Worm (Caenorhabditis elegans): ENCODE data around the gene fbxb-82.
A peak's percentile ranks its signal among the peaks of the same experiment; 100 is the strongest.

Gene fbxb-82

DNA sequence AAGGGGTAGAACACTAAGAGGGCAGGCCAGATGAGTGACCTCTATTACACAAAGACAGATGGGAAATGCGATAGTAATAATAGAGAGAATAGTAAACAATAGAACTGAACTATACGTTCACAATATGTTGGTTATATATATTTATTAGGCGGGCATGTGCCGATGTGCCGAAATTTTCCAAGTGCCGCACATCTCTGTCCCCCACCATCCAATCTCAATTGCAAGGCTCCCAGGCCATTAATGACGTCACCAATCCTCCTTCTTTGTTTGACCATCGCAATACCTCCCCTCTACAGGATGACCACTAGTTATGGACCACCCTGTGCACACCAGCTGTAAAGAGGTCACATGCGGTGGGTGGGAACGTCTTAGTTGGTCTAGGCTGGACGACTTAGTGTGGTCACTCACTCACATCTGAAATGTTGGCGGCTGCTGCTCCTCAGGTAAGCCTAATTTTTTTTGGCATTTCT is 36.1 kb upstream of the fbxb-82 start, which contains the start of gene F40G9.6:
Gene F40G9.6 (plus strand): TSS at position 420 of the 470 bp plus-strand sequence.
- TF ChIP-seq ref-2 (tag; optimal IDR thresholded peaks at IDR 0.05) (peak; percentile 38), tbx-2 (tag; optimal IDR thresholded peaks at IDR 0.05) (peak; percentile 13), pag-3 (tag; optimal IDR thresholded peaks at IDR 0.05; ENCODE audit: borderline replicate concordance) (no peak), ceh-34 (tag; optimal IDR thresholded peaks at IDR 0.05) (peak; percentile 13), hlh-30 (tag; optimal IDR thresholded peaks at IDR 0.05; ENCODE audit: insufficient read depth) (peak; percentile 25), sox-2 (GFP tag; IDR thresholded peaks at IDR 0.05) (peak; percentile 51), madf-2 (tag; optimal IDR thresholded peaks at IDR 0.05) (no peak)

DNA sequence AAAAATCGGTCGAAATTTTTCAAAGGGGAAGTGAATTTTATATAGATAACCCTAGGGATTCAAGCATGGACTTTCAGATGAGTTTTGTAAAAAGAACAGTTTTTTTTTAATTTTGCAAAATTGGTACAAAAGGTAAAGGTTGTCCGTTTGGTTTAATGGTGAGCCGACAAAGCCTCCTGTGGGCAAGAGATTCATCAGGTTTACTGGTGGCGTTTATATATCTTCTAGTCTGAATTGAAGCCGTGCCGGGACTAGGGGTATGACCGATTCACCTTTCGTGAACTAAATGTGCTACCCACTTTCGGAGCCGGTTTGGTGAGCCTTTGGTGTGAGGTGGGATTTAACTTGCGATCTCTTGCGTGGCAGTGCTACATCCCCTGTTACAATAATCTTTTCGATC is 35.1 kb upstream of the fbxb-82 start:
- TF ChIP-seq madf-2 (tag; optimal IDR thresholded peaks at IDR 0.05) (peak; percentile 23), ceh-6 (GFP tag; optimal IDR thresholded peaks at IDR 0.05) (no peak), pha-4 (tag; optimal IDR thresholded peaks at IDR 0.05) (no peak), ceh-14 (tag; optimal IDR thresholded peaks at IDR 0.05) (no peak)

- TF ChIP-seq K09A11.1 (tag; optimal IDR thresholded peaks at IDR 0.05; ENCODE audit: insufficient read depth) (no peak), sox-4 (tag; optimal IDR thresholded peaks at IDR 0.05) (no peak), mec-3 (tag; optimal IDR thresholded peaks at IDR 0.05; ENCODE audit: borderline replicate concordance) (no peak)
Measured at ce11 chrIII:177715-178114, 34.7 kb upstream of the fbxb-82 start, which contains the start of gene F40G9.14. Gene F40G9.14 (minus strand): TSS chrIII:177815.

- TF ChIP-seq fax-1 (tag; optimal IDR thresholded peaks at IDR 0.05): no peak
Measured at ce11 chrIII:175733-176132, 32.7 kb upstream of the fbxb-82 start, which contains the start of gene clec-148. Gene clec-148 (minus strand): TSS chrIII:175833.

DNA sequence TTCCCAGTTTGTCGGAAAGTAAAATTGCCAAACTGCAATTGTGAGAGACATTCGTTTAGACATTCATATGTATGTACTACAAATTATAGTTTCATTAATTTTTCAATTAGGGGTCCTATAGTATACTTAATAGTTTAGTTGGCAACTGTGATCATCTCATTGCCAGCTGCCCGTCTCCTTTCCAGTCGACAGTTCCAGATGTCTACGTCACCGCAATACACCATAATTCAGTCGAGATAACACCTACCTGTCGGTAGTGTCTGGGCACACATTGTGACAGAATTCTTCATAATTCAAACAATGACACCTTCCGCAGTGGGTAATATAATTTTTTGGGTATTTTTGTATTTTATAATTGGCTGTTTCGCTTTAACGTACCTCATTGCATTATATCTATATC is 30.5 kb upstream of the fbxb-82 start, which contains the start of gene F40G9.19:
Gene F40G9.19 (plus strand): TSS at position 301 of the 400 bp plus-strand sequence.
- TF ChIP-seq elt-4 (tag; optimal IDR thresholded peaks at IDR 0.05): no peak

ce11 chrIII:171617-172016 is 28.6 kb upstream of the fbxb-82 start, which contains the start of the genes F40G9.9 and F40G9.12:
Gene F40G9.9 (minus strand): TSS chrIII:171717.
Gene F40G9.12 (plus strand): TSS chrIII:171847.
- TF ChIP-seq ceh-48 (tag; optimal IDR thresholded peaks at IDR 0.05) (no peak), ceh-22 (tag; optimal IDR thresholded peaks at IDR 0.05) (no peak), odd-2 (tag; optimal IDR thresholded peaks at IDR 0.05) (no peak), nfya-1 (tag; optimal IDR thresholded peaks at IDR 0.05) (no peak), sdc-2 (tag; optimal IDR thresholded peaks at IDR 0.05) (no peak), Y22D7AL.16 (tag; optimal IDR thresholded peaks at IDR 0.05) (no peak), ceh-19 (GFP tag; optimal IDR thresholded peaks at IDR 0.05) (no peak), C38D4.7 (GFP tag; optimal IDR thresholded peaks at IDR 0.05) (no peak), C08G9.2 (tag; optimal IDR thresholded peaks at IDR 0.05) (no peak), elt-4 (tag; optimal IDR thresholded peaks at IDR 0.05) (no peak), dve-1 (tag; optimal IDR thresholded peaks at IDR 0.05) (no peak), K09A11.1 (tag; optimal IDR thresholded peaks at IDR 0.05; ENCODE audit: insufficient read depth) (no peak), hlh-6 (tag; optimal IDR thresholded peaks at IDR 0.05) (no peak), dmd-4 (tag; optimal IDR thresholded peaks at IDR 0.05; ENCODE audit: borderline replicate concordance) (no peak)

- no peak for TF ChIP-seq pat-9 (tag; optimal IDR thresholded peaks at IDR 0.05)
- TF ChIP-seq tbx-7 (tag; optimal IDR thresholded peaks at IDR 0.05): no peak
- no peak for TF ChIP-seq elt-4 (tag; optimal IDR thresholded peaks at IDR 0.05)
- no peak for TF ChIP-seq eyg-1 (tag; optimal IDR thresholded peaks at IDR 0.05)
- TF ChIP-seq zip-5 (tag; optimal IDR thresholded peaks at IDR 0.05): no peak
- no peak for TF ChIP-seq nhr-232 (tag; optimal IDR thresholded peaks at IDR 0.05)
- TF ChIP-seq pha-2 (tag; optimal IDR thresholded peaks at IDR 0.05): no peak
- TF ChIP-seq madf-2 (tag; optimal IDR thresholded peaks at IDR 0.05): no peak
- no peak for TF ChIP-seq che-1 (tag; optimal IDR thresholded peaks at IDR 0.05)
- TF ChIP-seq sox-4 (tag; optimal IDR thresholded peaks at IDR 0.05): no peak
- TF ChIP-seq elt-2 (tag; optimal IDR thresholded peaks at IDR 0.05): no peak
- no peak for TF ChIP-seq dve-1 (tag; optimal IDR thresholded peaks at IDR 0.05)
- TF ChIP-seq hlh-8 (tag; optimal IDR thresholded peaks at IDR 0.05): no peak
- TF ChIP-seq C38D4.7 (GFP tag; optimal IDR thresholded peaks at IDR 0.05): no peak
- no peak for TF ChIP-seq C08G9.2 (tag; optimal IDR thresholded peaks at IDR 0.05)
Measured at ce11 chrIII:169478-169877, 26.5 kb upstream of the fbxb-82 start, which contains the start of gene F40G9.18. Gene F40G9.18 (minus strand): TSS chrIII:169578.

All from whole organism, late embryonic.